Fruit fly (Drosophila melanogaster): ENCODE measurements around the gene Mat89Ba.
A peak's percentile ranks its signal among the peaks of the same experiment; 100 is the strongest.

The Mat89Ba gene

DNA sequence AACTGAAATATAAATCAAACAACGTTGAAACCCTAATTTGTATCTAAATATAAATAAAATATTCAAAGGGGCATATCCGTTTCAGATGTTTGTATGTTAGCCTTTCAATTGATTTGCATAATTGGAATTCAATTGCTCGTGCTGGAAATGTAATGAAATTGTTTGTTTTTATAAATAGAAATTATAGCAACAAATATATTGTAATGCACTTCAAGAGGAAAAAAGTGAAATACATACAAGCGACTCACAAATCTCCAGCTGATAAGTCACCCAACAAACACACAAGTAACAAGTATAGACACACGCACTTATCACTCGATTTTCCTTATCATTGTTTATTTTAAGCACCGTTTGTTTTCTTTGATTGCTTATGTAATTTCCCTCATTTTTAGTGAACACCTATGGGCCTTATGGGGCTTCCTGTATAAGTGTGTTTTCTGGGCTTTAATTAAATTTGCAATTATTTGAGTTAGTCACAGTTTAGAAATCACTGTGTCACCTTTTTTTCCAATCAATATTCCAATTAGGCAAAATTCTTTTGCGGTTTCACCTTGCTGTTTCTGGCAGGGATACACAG is 13.5 kb upstream of the Mat89Ba start:
- TF ChIP-seq Snoo (tag; optimal IDR thresholded peaks at IDR 0.05) (no peak), CG10348 (GFP tag; IDR thresholded peaks at IDR 0.05) (no peak), CG34367 (tag; optimal IDR thresholded peaks at IDR 0.05) (no peak), CG8159 (tag; optimal IDR thresholded peaks at IDR 0.05) (no peak), CG15710 (tag; optimal IDR thresholded peaks at IDR 0.05) (no peak), Ets98B (GFP tag; IDR thresholded peaks at IDR 0.05) (no peak), CG32121 (GFP tag; IDR thresholded peaks at IDR 0.05) (no peak), CG17806 (tag; optimal IDR thresholded peaks at IDR 0.05) (no peak), Pif1A (GFP tag; optimal IDR thresholded peaks at IDR 0.05) (no peak), CG13204 (GFP tag; optimal IDR thresholded peaks at IDR 0.05) (no peak), CG4496 (GFP tag; IDR thresholded peaks at IDR 0.05) (no peak), gl (tag; optimal IDR thresholded peaks at IDR 0.05) (no peak), CG9948 (tag; optimal IDR thresholded peaks at IDR 0.05) (no peak), rn (GFP tag; IDR thresholded peaks at IDR 0.05) (no peak), Pif1B (GFP tag; optimal IDR thresholded peaks at IDR 0.05) (no peak), fd96Ca (GFP tag; IDR thresholded peaks at IDR 0.05) (no peak), CG14655 (GFP tag; optimal IDR thresholded peaks at IDR 0.05) (no peak), CG8301 (tag; optimal IDR thresholded peaks at IDR 0.05) (no peak)

DNA sequence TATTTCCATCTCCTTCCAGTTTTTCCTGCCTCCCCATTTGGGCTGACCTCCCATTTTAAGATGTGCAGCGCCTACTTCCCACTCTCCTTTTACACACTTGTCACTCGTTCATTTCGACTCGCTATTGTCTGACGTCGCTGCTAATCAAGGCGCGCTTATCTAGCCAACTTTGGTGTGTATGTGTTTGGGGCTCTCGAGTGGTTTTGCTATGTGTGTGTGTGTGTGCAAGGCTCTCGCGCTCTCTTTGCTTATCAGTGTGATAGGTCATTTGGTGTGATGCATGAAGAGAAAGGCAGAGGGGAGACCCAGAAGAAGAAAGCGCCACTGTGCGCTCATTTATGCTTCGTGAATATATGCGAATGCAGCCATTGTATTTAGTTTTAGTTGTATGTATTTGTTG is 12.7 kb upstream of the Mat89Ba start:
- TF ChIP-seq fd96Ca (GFP tag; IDR thresholded peaks at IDR 0.05) (no peak), Snoo (tag; optimal IDR thresholded peaks at IDR 0.05) (no peak), CG15710 (tag; optimal IDR thresholded peaks at IDR 0.05) (no peak), EcR (GFP tag; optimal IDR thresholded peaks at IDR 0.05) (peak; percentile 57)

DNA sequence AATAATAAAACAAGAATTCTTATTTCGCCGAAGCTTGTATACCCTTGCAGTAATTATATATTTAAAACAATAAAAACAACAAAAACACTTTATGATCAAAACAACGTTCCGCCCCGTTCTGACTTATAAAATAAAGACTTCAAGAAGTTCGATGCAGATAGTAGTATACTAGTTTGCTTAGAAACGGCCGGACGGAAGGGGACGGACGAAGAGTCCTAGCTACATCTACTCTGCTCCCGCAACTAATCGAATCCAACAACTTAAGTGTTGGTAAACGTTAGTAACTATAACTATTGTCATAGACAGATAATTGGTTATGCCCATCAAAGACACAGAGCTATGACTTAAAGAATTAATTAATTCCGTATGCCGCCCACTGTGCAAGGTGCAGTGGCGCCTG is 12.3 kb upstream of the Mat89Ba start:
- TF ChIP-seq CG14655 (GFP tag; optimal IDR thresholded peaks at IDR 0.05) (no peak), gl (tag; optimal IDR thresholded peaks at IDR 0.05) (no peak)

DNA sequence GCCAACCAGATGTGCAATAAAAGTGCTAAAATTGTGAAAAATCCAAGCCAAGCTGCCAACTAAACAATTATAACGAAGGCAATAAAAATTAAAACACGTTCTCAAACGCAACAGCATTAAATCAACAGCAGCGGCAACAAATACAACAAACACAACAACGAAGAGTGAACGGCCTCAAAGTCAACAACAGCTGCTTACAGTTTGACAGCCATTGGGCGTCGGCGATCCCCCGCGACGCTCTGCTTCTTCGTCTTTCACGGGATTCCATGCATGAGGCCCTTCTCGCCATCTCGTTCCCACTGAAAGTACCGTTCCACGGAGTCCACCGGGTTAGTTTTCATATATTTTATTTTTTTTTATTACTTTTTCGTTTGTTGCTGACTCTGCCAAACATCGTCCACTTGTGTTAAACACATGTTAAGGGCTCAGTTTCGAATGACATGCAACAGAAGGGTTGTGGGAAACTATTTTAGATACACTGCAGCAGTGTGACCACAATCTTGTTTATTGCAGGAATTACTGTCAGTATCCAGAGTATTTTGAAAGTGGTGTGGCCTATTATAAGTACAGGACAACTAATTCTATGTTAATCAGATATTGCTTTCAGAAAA is 10.0 kb upstream of the Mat89Ba start:
- no peak for TF ChIP-seq CG8301 (tag; optimal IDR thresholded peaks at IDR 0.05)
- TF ChIP-seq rn (GFP tag; IDR thresholded peaks at IDR 0.05), result no peak
- peak; percentile 22 for TF ChIP-seq gl (tag; optimal IDR thresholded peaks at IDR 0.05)
- no peak for TF ChIP-seq CG15710 (tag; optimal IDR thresholded peaks at IDR 0.05)
- no peak for TF ChIP-seq CG32121 (GFP tag; IDR thresholded peaks at IDR 0.05)
- TF ChIP-seq D1 (tag; optimal IDR thresholded peaks at IDR 0.05), result no peak
- no peak for TF ChIP-seq Pif1B (GFP tag; optimal IDR thresholded peaks at IDR 0.05)
- TF ChIP-seq CG14655 (GFP tag; optimal IDR thresholded peaks at IDR 0.05), result no peak
- no peak for TF ChIP-seq Ets98B (GFP tag; IDR thresholded peaks at IDR 0.05)
- TF ChIP-seq EcR (GFP tag; optimal IDR thresholded peaks at IDR 0.05), result peak; percentile 95
- TF ChIP-seq CG13204 (GFP tag; optimal IDR thresholded peaks at IDR 0.05), result peak; percentile 22
- no peak for TF ChIP-seq CG9948 (tag; optimal IDR thresholded peaks at IDR 0.05)
- TF ChIP-seq CG8159 (tag; optimal IDR thresholded peaks at IDR 0.05), result no peak
- no peak for TF ChIP-seq CG34367 (tag; optimal IDR thresholded peaks at IDR 0.05)
- no peak for TF ChIP-seq CG12605 (GFP tag; IDR thresholded peaks at IDR 0.05)

DNA sequence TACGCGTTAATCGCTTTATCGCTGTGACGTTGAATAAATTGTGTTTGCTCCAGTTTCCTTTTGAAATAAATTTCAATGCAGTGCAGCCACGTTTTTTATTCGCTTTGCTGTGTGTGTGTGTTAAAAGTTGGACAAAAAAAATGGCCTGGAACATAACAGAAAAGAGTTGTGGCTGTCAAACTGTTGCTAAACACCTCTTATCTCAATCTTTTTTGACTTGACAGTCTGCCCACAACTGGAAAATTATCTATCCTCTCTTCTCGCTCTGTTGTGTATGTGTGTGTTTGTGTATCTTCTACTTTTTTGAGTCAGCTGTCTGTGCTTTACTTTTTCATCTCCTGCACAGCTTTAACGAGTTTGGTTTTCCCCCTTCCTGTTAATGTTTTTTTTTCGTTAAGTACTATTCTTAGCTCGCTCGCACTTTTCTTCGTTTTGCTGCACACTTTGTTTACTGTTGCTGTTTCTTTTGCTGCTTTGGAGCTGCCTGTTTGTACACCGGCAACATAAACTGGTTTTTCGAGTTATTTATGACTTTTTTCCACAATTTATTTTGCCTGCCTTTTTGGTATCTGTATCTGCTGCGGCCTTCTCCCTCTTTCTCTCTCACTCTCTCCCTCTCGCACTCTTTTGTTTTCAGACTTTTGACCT is 8.9 kb upstream of the Mat89Ba start:
- TF ChIP-seq CG34367 (tag; optimal IDR thresholded peaks at IDR 0.05) (no peak), CG10348 (GFP tag; IDR thresholded peaks at IDR 0.05) (no peak), CG9948 (tag; optimal IDR thresholded peaks at IDR 0.05) (no peak), Ets98B (GFP tag; IDR thresholded peaks at IDR 0.05) (no peak), EcR (GFP tag; optimal IDR thresholded peaks at IDR 0.05) (no peak), CG32121 (GFP tag; IDR thresholded peaks at IDR 0.05) (no peak), D1 (tag; optimal IDR thresholded peaks at IDR 0.05) (no peak), CG4496 (GFP tag; IDR thresholded peaks at IDR 0.05) (peak; percentile 35; the same call in 1 of the 3 replicates), rn (GFP tag; IDR thresholded peaks at IDR 0.05) (no peak), CG8159 (tag; optimal IDR thresholded peaks at IDR 0.05) (peak; percentile 13), Pif1A (GFP tag; optimal IDR thresholded peaks at IDR 0.05) (peak; percentile 34), Snoo (tag; optimal IDR thresholded peaks at IDR 0.05) (no peak), CG15710 (tag; optimal IDR thresholded peaks at IDR 0.05) (peak; percentile 3), CG12605 (GFP tag; IDR thresholded peaks at IDR 0.05) (no peak), fd96Ca (GFP tag; IDR thresholded peaks at IDR 0.05) (peak; percentile 19; the same call in 1 of the 3 replicates), CG17806 (tag; optimal IDR thresholded peaks at IDR 0.05) (peak; percentile 0), gl (tag; optimal IDR thresholded peaks at IDR 0.05) (peak; percentile 49), CG13204 (GFP tag; optimal IDR thresholded peaks at IDR 0.05) (no peak), CG8301 (tag; optimal IDR thresholded peaks at IDR 0.05) (no peak), CG14655 (GFP tag; optimal IDR thresholded peaks at IDR 0.05) (no peak), Pif1B (GFP tag; optimal IDR thresholded peaks at IDR 0.05) (no peak)

Data from whole organism, pupa.